Fruit fly (Drosophila melanogaster): ENCODE results near the gene spn-E.
A peak's percentile ranks its signal among the peaks of the same experiment; 100 is the strongest.

spn-E gene

DNA sequence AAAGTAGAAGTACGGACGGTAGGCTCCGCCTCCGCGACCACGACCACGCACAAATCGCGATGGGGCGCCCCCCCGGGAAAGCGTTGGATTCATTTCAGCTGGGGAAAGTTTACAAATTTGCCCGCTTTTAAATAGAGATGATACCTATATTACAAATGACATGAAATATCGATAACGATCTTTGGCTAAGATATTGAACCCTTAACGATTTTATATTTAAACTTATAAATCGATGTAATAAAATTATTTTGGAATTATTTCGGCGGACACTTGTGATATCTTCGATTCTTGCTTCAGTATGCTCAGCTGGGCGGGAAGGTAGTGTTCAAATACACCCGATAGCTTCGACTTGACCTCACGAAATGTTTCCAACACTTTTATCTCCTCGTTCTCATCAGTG is 4.7 kb upstream of the spn-E start, which contains the start of gene rec:
Gene rec, minus strand, starts transcription at position 108 of the 400 bp plus-strand sequence.
- TF ChIP-seq CrebA (GFP tag; optimal IDR thresholded peaks at IDR 0.05; ENCODE audit: borderline replicate concordance) (no peak), HLH106 (tag; optimal IDR thresholded peaks at IDR 0.05) (no peak), woc (GFP tag; optimal IDR thresholded peaks at IDR 0.05) (no peak), fru (GFP tag; optimal IDR thresholded peaks at IDR 0.05) (no peak), N (GFP tag; optimal IDR thresholded peaks at IDR 0.05) (no peak), Dif (GFP tag; optimal IDR thresholded peaks at IDR 0.05; ENCODE audit: partially characterized antibody) (no peak), pan (optimal IDR thresholded peaks at IDR 0.05) (no peak), Abd-B (GFP tag; optimal IDR thresholded peaks at IDR 0.05) (no peak), OdsH (GFP tag; optimal IDR thresholded peaks at IDR 0.05) (no peak), sage (GFP tag; optimal IDR thresholded peaks at IDR 0.05) (no peak), ey (GFP tag; optimal IDR thresholded peaks at IDR 0.05) (no peak), sv (GFP tag; optimal IDR thresholded peaks at IDR 0.05) (no peak), Dfd (GFP tag; optimal IDR thresholded peaks at IDR 0.05) (no peak), tai (GFP tag; optimal IDR thresholded peaks at IDR 0.05) (no peak)

DNA sequence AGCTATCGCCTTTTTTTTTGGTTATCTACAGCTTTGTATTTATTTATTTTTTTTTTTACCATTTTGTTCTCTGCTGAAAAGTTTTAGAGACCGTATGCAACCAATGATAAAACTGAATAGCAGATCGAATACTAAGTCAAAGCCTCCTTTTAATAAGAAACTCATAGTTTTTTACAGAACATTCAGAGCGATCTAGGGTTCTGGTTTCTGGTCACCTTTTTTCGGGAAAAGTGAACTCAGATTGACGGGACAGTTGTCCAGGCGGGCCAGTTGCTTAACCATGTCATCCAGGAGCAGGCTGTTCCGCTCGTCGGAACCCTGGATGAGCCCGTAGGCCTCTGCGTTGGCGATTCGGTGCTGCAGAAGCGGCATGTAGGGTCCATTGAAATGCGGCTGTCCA is 3.9 kb upstream of the spn-E start, which contains the start of gene CG43318:
Gene CG43318, minus strand, starts transcription at position 101 of the 400 bp plus-strand sequence.
- TF ChIP-seq Dif (GFP tag; optimal IDR thresholded peaks at IDR 0.05; ENCODE audit: partially characterized antibody) (no peak), sv (GFP tag; optimal IDR thresholded peaks at IDR 0.05) (no peak), pan (optimal IDR thresholded peaks at IDR 0.05) (no peak), ey (GFP tag; optimal IDR thresholded peaks at IDR 0.05) (no peak), Sp1 (GFP tag; optimal IDR thresholded peaks at IDR 0.05) (no peak), CG32264 (GFP tag; optimal IDR thresholded peaks at IDR 0.05) (no peak), woc (GFP tag; optimal IDR thresholded peaks at IDR 0.05) (no peak), Dfd (GFP tag; optimal IDR thresholded peaks at IDR 0.05) (no peak), lola (GFP tag; optimal IDR thresholded peaks at IDR 0.05) (no peak), Jra (GFP tag; optimal IDR thresholded peaks at IDR 0.05) (no peak), usp (GFP tag; optimal IDR thresholded peaks at IDR 0.05) (no peak), N (GFP tag; optimal IDR thresholded peaks at IDR 0.05) (no peak), tai (GFP tag; optimal IDR thresholded peaks at IDR 0.05) (no peak), OdsH (GFP tag; optimal IDR thresholded peaks at IDR 0.05) (no peak), Hr83 (GFP tag; optimal IDR thresholded peaks at IDR 0.05; ENCODE audit: poor library complexity, severe bottlenecking) (no peak), rgr (GFP tag; optimal IDR thresholded peaks at IDR 0.05) (no peak), sage (GFP tag; optimal IDR thresholded peaks at IDR 0.05) (no peak), Abd-B (GFP tag; optimal IDR thresholded peaks at IDR 0.05) (no peak)

dm6 chr3R:15834375-15835031 is 2.7 kb upstream of the spn-E start, which contains the start of the genes CG43317 and Arpc3A:
TSS of gene CG43317 (minus strand) at chr3R:15834425.
TSS of gene Arpc3A (plus strand) at chr3R:15834648.
- TF ChIP-seq sage (GFP tag; optimal IDR thresholded peaks at IDR 0.05): peak; percentile 40
- TF ChIP-seq dl (GFP tag; optimal IDR thresholded peaks at IDR 0.05; ENCODE audit: insufficient read depth in 1 of 2, partially characterized antibody in 2 of 2): no peak

DNA sequence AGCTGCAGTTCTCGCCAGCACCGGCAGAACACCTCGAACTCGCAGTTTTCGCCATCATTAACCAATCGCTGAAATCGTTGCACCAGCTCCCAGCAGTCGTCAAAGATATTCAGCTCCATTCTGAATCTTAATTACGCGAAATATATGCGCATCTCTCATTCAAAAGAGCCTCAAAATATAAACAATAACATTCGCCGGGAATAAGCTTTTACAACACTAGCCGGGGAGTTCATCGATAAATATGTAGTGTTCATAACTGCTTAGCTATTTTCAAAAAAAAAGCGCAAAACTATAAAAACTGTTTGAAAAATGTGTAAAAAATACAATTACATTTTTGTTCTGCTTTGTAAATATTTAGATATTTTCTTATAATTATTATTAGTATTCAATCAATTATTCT is 2.1 kb downstream of the spn-E start, which contains the start of gene Pbp45:
Gene Pbp45, minus strand, starts transcription at position 222 of the 400 bp plus-strand sequence.
- TF ChIP-seq h (GFP tag; optimal IDR thresholded peaks at IDR 0.05) (no peak), woc (GFP tag; optimal IDR thresholded peaks at IDR 0.05) (no peak), Hr78 (GFP tag; optimal IDR thresholded peaks at IDR 0.05) (no peak), foxo (GFP tag; optimal IDR thresholded peaks at IDR 0.05) (peak in 1 of 2 experiments; percentile 54), pan (optimal IDR thresholded peaks at IDR 0.05) (no peak), Abd-B (GFP tag; optimal IDR thresholded peaks at IDR 0.05) (no peak), fru (GFP tag; optimal IDR thresholded peaks at IDR 0.05) (peak; percentile 28), Dif (GFP tag; optimal IDR thresholded peaks at IDR 0.05; ENCODE audit: partially characterized antibody) (no peak), Hnf4 (GFP tag; optimal IDR thresholded peaks at IDR 0.05) (no peak)

DNA sequence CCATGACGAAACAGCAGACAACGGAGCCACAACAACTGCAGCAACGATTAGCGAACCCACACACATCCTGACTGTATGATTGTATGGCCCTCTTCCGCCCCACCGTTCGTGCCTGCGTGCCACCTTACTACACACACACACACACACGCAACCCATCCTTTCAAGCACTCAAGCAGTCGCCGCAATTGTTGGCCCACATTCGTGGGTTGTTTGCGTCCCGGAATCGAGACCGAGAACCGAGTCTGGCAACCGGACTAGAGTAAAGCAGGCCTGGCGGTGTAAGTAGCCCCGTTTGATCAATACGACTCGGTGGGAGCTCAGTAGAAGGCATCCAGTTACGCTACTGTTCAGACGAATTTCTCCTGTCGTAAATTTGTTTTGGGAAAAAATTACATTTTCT is 9.0 kb downstream of the spn-E start, which contains the start of gene CG4546:
Gene CG4546, plus strand, starts transcription at position 301 of the 400 bp plus-strand sequence.
- no peak for TF ChIP-seq psq (GFP tag; optimal IDR thresholded peaks at IDR 0.05)
- TF ChIP-seq dmrt93B (GFP tag; optimal IDR thresholded peaks at IDR 0.05): no peak
- no peak for TF ChIP-seq dl (GFP tag; optimal IDR thresholded peaks at IDR 0.05; ENCODE audit: insufficient read depth in 1 of 2, partially characterized antibody in 2 of 2)
- TF ChIP-seq CG32264 (GFP tag; optimal IDR thresholded peaks at IDR 0.05): no peak
